Fruit fly (Drosophila melanogaster) Kc167 (cell line): ENCODE results near the gene tbrd-1.

Source experiments
- Myc ChIP-seq: fragments of >200 bp; optimal IDR thresholded peaks from 2 replicates; lab custom pipeline; 2017; ENCODE audit warnings: missing external identifiers
- h ChIP-seq: fragments of >200 bp; optimal IDR thresholded peaks from 3 replicates; lab custom pipeline; 2018; ENCODE audit warnings: missing external identifiers
- psq ChIP-seq: fragments of >200 bp; optimal IDR thresholded peaks from 2 replicates; lab custom pipeline; 2017; ENCODE audit warnings: missing external identifiers
- ttk ChIP-seq: sonication (Bioruptor generic); optimal IDR thresholded peaks from 2 replicates; lab custom pipeline; 2017; ENCODE audit warnings: missing external identifiers

DNA sequence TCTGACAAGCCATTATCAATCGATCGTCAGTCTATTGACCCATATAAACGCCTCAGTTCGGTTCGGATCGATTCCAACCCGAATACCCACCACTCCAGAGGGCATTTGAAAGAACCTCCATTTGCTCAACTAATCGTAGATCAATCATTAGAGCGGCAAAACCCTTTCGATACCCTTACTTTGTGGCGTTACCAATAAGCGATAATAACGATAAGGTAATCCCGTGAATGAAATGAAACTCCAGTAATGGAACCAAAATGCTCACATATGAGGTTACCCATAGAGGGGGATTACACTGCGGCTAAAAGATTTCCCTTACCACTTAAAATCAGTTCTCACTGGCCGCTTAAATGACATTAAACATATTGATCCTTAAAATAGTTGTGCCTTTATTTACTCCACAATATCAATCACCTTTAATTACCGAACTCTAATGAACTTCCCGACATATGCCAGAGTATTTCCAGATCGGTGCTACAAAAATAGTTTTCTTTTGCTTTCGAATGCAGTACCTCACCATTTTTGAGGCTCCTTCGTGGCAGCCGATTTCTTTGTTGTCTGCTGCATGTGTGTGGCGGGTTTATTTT, 20.7 kb downstream of the tbrd-1 start:
- TF ChIP-seq ttk (lab: Kevin White, UChicago) (no peak), psq (no peak), Myc (no peak), h (lab: Kevin White, UChicago) (no peak)
